Worm (Caenorhabditis elegans) whole organism, L1 larva: ENCODE results near the gene pck-1.

Experiments used
- F16B12.6 ChIP-seq: fragments of 150-350 bp; optimal IDR thresholded peaks from 2 replicates; lab custom pipeline; 2014; ENCODE audit warnings: missing biosample characterization, missing genetic modification characterization
- aha-1 ChIP-seq: fragments of 150-350 bp; optimal IDR thresholded peaks from 2 replicates; lab custom pipeline; 2014; ENCODE audit warnings: missing biosample characterization, missing genetic modification characterization
- mef-2 ChIP-seq: fragments of 150-350 bp; optimal IDR thresholded peaks from 2 replicates; lab custom pipeline; 2014; ENCODE audit warnings: missing biosample characterization, missing genetic modification characterization

- TF ChIP-seq F16B12.6 (no peak), aha-1 (tag; lab: Kevin White, UChicago) (no peak), mef-2 (no peak)
These were observed 478 bp downstream of the pck-1 start for ce11 chrIII:65626-65937.
